Fruit fly (Drosophila melanogaster) whole organism, embryonic: ENCODE data around the gene COX7AL2.

ENCODE experiments used
- Aef1 ChIP-seq: fragments of 200-800 bp; sonication (Bioruptor generic); IDR thresholded peaks from 3 replicates; pipeline ENCODE4 v1.3.6; 2022; ENCODE audit warnings: missing biosample characterization, missing genetic modification characterization
- Bgb ChIP-seq: fragments of 200-800 bp; sonication (Bioruptor generic); IDR thresholded peaks from 2 replicates; pipeline ENCODE4 v1.3.6; 2022; ENCODE audit warnings: missing biosample characterization, missing genetic modification characterization; ENCODE audit not compliant: partially characterized antibody
- CG10366 ChIP-seq: fragments of 200-800 bp; sonication (Bioruptor generic); IDR thresholded peaks from 2 replicates; pipeline ENCODE4 v1.3.6; 2022; ENCODE audit warnings: missing biosample characterization, missing genetic modification characterization
- CG11085 ChIP-seq: fragments of 200-800 bp; sonication (Bioruptor generic); IDR thresholded peaks from 2 replicates; pipeline ENCODE4 v1.3.6; 2022; ENCODE audit warnings: missing biosample characterization, missing genetic modification characterization
- CG11504 ChIP-seq: fragments of 200-800 bp; sonication (Bioruptor generic); optimal IDR thresholded peaks from 3 replicates; lab custom pipeline; 2019; ENCODE audit warnings: missing biosample characterization, mild to moderate bottlenecking, missing genetic modification characterization, moderate library complexity
- CG13287 ChIP-seq: fragments of 200-800 bp; sonication (Bioruptor generic); IDR thresholded peaks from 2 replicates; pipeline ENCODE4 v1.3.6; 2022; ENCODE audit warnings: missing biosample characterization, missing genetic modification characterization; ENCODE audit not compliant: partially characterized antibody
- CG13296 ChIP-seq: fragments of 200-800 bp; sonication (Bioruptor generic); optimal IDR thresholded peaks from 3 replicates; lab custom pipeline; 2018; ENCODE audit warnings: missing biosample characterization, mild to moderate bottlenecking, missing genetic modification characterization
- CG15269 ChIP-seq: fragments of 200-800 bp; sonication (Bioruptor generic); optimal IDR thresholded peaks from 2 replicates; lab custom pipeline; 2018; ENCODE audit warnings: missing biosample characterization, mild to moderate bottlenecking, missing genetic modification characterization, moderate library complexity
- CG15514 ChIP-seq: fragments of 200-800 bp; sonication (Bioruptor generic); optimal IDR thresholded peaks from 3 replicates; lab custom pipeline; 2017; ENCODE audit warnings: missing biosample characterization, missing genetic modification characterization, mild to moderate bottlenecking, moderate library complexity, missing genetic modification reagents
- CG17385 ChIP-seq: fragments of 200-800 bp; sonication (Bioruptor generic); optimal IDR thresholded peaks from 3 replicates; lab custom pipeline; 2018; ENCODE audit warnings: missing biosample characterization, mild to moderate bottlenecking, missing genetic modification characterization
- CG18262 ChIP-seq: fragments of 200-800 bp; optimal IDR thresholded peaks from 3 replicates; lab custom pipeline; 2019; ENCODE audit warnings: missing biosample characterization, mild to moderate bottlenecking, missing genetic modification characterization, moderate library complexity
- CG31388 ChIP-seq: fragments of 200-800 bp; sonication (Bioruptor generic); optimal IDR thresholded peaks from 2 replicates; lab custom pipeline; 2016; ENCODE audit warnings: missing biosample characterization, missing genetic modification characterization
- CG34224 ChIP-seq: fragments of 200-800 bp; sonication (Bioruptor generic); IDR thresholded peaks from 3 replicates; pipeline ENCODE4 v1.3.6; 2022; ENCODE audit warnings: missing biosample characterization, missing genetic modification characterization; ENCODE audit not compliant: partially characterized antibody
- CG4404 ChIP-seq: fragments of 200-800 bp; sonication (Bioruptor generic); IDR thresholded peaks from 2 replicates; pipeline ENCODE4 v1.3.6; 2022; ENCODE audit warnings: missing biosample characterization, missing genetic modification characterization
- CG7786 ChIP-seq: fragments of 200-800 bp; sonication (Bioruptor generic); optimal IDR thresholded peaks from 2 replicates; lab custom pipeline; 2016; ENCODE audit warnings: missing biosample characterization, missing genetic modification characterization
- CG7928 ChIP-seq: fragments of 200-800 bp; sonication (Bioruptor generic); optimal IDR thresholded peaks from 2 replicates; lab custom pipeline; 2017; ENCODE audit warnings: missing biosample characterization, mild to moderate bottlenecking, missing genetic modification characterization
- CG8290 ChIP-seq, 3 experiments: fragments of 200-800 bp; sonication (Bioruptor generic); optimal IDR thresholded peaks; 2 replicates each; lab custom pipeline; 2016 to 2019; ENCODE audit warnings: missing biosample characterization in 3 of 3, missing genetic modification characterization in 3 of 3, mild to moderate bottlenecking in 2 of 3, moderate library complexity in 1 of 3
- CG9609 ChIP-seq: fragments of 200-800 bp; sonication (Bioruptor generic); optimal IDR thresholded peaks from 3 replicates; lab custom pipeline; 2016; ENCODE audit warnings: missing biosample characterization, missing genetic modification characterization
- Deaf1 ChIP-seq: fragments of 200-800 bp; optimal IDR thresholded peaks from 3 replicates; lab custom pipeline; 2019; ENCODE audit warnings: missing biosample characterization, mild to moderate bottlenecking, missing genetic modification characterization, moderate library complexity
- Drgx ChIP-seq: fragments of 200-800 bp; sonication (Bioruptor generic); IDR thresholded peaks from 2 replicates; pipeline ENCODE4 v1.3.6; 2022; ENCODE audit warnings: missing biosample characterization, missing genetic modification characterization
- Ets65A ChIP-seq: fragments of 200-800 bp; sonication (Bioruptor generic); peaks from one replicate; lab custom pipeline; 2016; ENCODE audit warnings: missing biosample characterization, missing genetic modification characterization
- Gsc ChIP-seq: fragments of 200-800 bp; sonication (Bioruptor generic); IDR thresholded peaks from 2 replicates; pipeline ENCODE4 v1.3.6; 2022; ENCODE audit warnings: missing biosample characterization, missing genetic modification characterization
- HmgD ChIP-seq: fragments of 200-800 bp; sonication (Bioruptor generic); optimal IDR thresholded peaks from 3 replicates; lab custom pipeline; 2016; ENCODE audit warnings: missing biosample characterization, missing genetic modification characterization
- HmgZ ChIP-seq: fragments of 200-800 bp; sonication (Bioruptor generic); optimal IDR thresholded peaks from 2 replicates; lab custom pipeline; 2018; ENCODE audit warnings: missing biosample characterization, mild to moderate bottlenecking, missing genetic modification characterization
- Hr39 ChIP-seq: fragments of >200 bp; optimal IDR thresholded peaks from 2 replicates; lab custom pipeline; 2017
- Hr51 ChIP-seq, 2 experiments: fragments of 200-800 bp; sonication (Bioruptor generic); optimal IDR thresholded peaks; 2 replicates in 1 of 2; 3 replicates in 1 of 2; lab custom pipeline; 2016 to 2018; ENCODE audit warnings: missing biosample characterization in 2 of 2, missing genetic modification characterization in 2 of 2, mild to moderate bottlenecking in 1 of 2, moderate library complexity in 1 of 2
- Lim3 ChIP-seq: fragments of 200-800 bp; sonication (Bioruptor generic); IDR thresholded peaks from 2 replicates; pipeline ENCODE4 v1.3.6; 2022; ENCODE audit warnings: missing biosample characterization, missing genetic modification characterization
- MTF-1 ChIP-seq: fragments of 200-800 bp; sonication (Bioruptor generic); optimal IDR thresholded peaks from 2 replicates; lab custom pipeline; 2018; ENCODE audit warnings: missing biosample characterization, mild to moderate bottlenecking, missing genetic modification characterization, borderline replicate concordance
- Max ChIP-seq: fragments of 200-800 bp; sonication (Bioruptor generic); optimal IDR thresholded peaks from 2 replicates; lab custom pipeline; 2016; ENCODE audit warnings: missing biosample characterization, mild to moderate bottlenecking, missing genetic modification characterization
- Neu2 ChIP-seq: fragments of 200-800 bp; sonication (Bioruptor generic); optimal IDR thresholded peaks from 3 replicates; lab custom pipeline; 2016; ENCODE audit warnings: missing biosample characterization, missing genetic modification characterization, borderline replicate concordance
- Nf-YB ChIP-seq: fragments of 200-800 bp; sonication (Bioruptor generic); optimal IDR thresholded peaks from 3 replicates; lab custom pipeline; 2019; ENCODE audit warnings: missing biosample characterization, mild to moderate bottlenecking, missing genetic modification characterization, moderate library complexity
- Rfx ChIP-seq: fragments of 200-800 bp; sonication (Bioruptor generic); IDR thresholded peaks from 2 replicates; pipeline ENCODE4 v1.3.6; 2022; ENCODE audit warnings: missing biosample characterization, missing genetic modification characterization
- Sry-β ChIP-seq: fragments of 200-800 bp; sonication (Bioruptor generic); optimal IDR thresholded peaks from 2 replicates; lab custom pipeline; 2018; ENCODE audit warnings: missing biosample characterization, mild to moderate bottlenecking, missing genetic modification characterization, moderate library complexity
- Taf1 ChIP-seq: fragments of 200-800 bp; sonication (Bioruptor generic); IDR thresholded peaks from 2 replicates; pipeline ENCODE4 v1.3.6; 2022; ENCODE audit warnings: missing biosample characterization, missing genetic modification characterization
- Trl ChIP-seq, 3 experiments: fragments of >200 bp in 2 of 3; fragments of 200-800 bp in 1 of 3; sonication (Bioruptor generic) in 1 of 3; optimal IDR thresholded peaks; 2 replicates in 1 of 3; 3 replicates in 2 of 3; lab custom pipeline; 2016 to 2017; ENCODE audit warnings: missing biosample characterization in 1 of 3, missing genetic modification characterization in 1 of 3
- Xbp1 ChIP-seq: fragments of 200-800 bp; sonication (Bioruptor generic); optimal IDR thresholded peaks from 3 replicates; lab custom pipeline; 2016; ENCODE audit warnings: missing biosample characterization, mild to moderate bottlenecking, missing genetic modification characterization
- ara ChIP-seq: fragments of 200-800 bp; sonication (Bioruptor generic); IDR thresholded peaks from 2 replicates; pipeline ENCODE4 v1.3.6; 2022; ENCODE audit warnings: missing biosample characterization, missing genetic modification characterization
- esg ChIP-seq: fragments of 200-800 bp; sonication (Bioruptor generic); conservative IDR thresholded peaks from 2 replicates; pipeline ENCODE4 v1.3.6; 2022; ENCODE audit warnings: missing biosample characterization, missing genetic modification characterization
- gcm2 ChIP-seq: fragments of 200-800 bp; sonication (Bioruptor generic); optimal IDR thresholded peaks from 2 replicates; lab custom pipeline; 2016; ENCODE audit warnings: missing biosample characterization, missing genetic modification characterization
- hbn ChIP-seq: fragments of 200-800 bp; sonication (Bioruptor generic); IDR thresholded peaks from 2 replicates; pipeline ENCODE4 v1.3.6; 2022; ENCODE audit warnings: missing biosample characterization, missing genetic modification characterization; ENCODE audit not compliant: partially characterized antibody
- lmd ChIP-seq: fragments of 200-800 bp; sonication (Bioruptor generic); IDR thresholded peaks from 2 replicates; pipeline ENCODE4 v1.3.6; 2022; ENCODE audit warnings: missing biosample characterization, missing genetic modification characterization
- onecut ChIP-seq: fragments of 200-800 bp; sonication (Bioruptor generic); IDR thresholded peaks from 2 replicates; pipeline ENCODE4 v1.3.6; 2022; ENCODE audit warnings: missing biosample characterization, missing genetic modification characterization
- otp ChIP-seq: fragments of 200-800 bp; sonication (Bioruptor generic); IDR thresholded peaks from 3 replicates; pipeline ENCODE4, ENCODE4 v1.3.6; 2022; ENCODE audit warnings: missing biosample characterization, missing genetic modification characterization
- peb ChIP-seq: fragments of 200-800 bp; sonication (Bioruptor generic); IDR thresholded peaks from 2 replicates; pipeline ENCODE4 v1.3.6; 2022; ENCODE audit warnings: missing biosample characterization, missing genetic modification characterization
- ttk ChIP-seq: fragments of 200-800 bp; sonication (Bioruptor generic); IDR thresholded peaks from 2 replicates; pipeline ENCODE4 v2.1.2; 2022; ENCODE audit warnings: missing biosample characterization, missing genetic modification characterization
- tup ChIP-seq: fragments of 200-800 bp; sonication (Bioruptor generic); optimal IDR thresholded peaks from 2 replicates; lab custom pipeline; 2016; ENCODE audit warnings: missing biosample characterization, mild to moderate bottlenecking, missing genetic modification characterization, moderate library complexity
- yki ChIP-seq: fragments of >200 bp; optimal IDR thresholded peaks from 3 replicates; lab custom pipeline; 2018
- zen2 ChIP-seq: fragments of 200-800 bp; sonication (Bioruptor generic); IDR thresholded peaks from 3 replicates; pipeline ENCODE4 v1.3.6; 2022; ENCODE audit warnings: missing biosample characterization, missing genetic modification characterization; ENCODE audit not compliant: partially characterized antibody

Gene COX7AL2

DNA sequence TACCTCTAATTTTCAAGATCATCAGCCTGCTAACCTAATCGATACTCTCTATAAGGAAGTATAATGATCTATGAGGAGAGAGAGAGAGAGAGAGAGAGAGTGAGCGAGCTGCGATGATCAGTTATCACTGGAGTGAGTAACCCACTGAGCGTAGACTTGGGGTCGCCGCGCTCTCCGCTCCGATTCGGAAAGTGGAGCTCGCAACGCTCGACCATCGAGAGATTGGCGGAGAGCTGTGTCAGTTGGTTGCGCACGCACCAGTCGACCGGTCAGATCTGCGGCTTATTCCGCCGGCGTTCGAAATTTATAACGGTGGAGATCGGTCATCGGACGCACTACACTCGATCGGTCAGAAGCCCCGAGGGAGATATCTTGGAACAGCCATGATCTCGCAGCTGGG, 44.4 kb upstream of the COX7AL2 start, which contains the start of gene CG4267 (continued):
- TF ChIP-seq Hr51 (GFP tag; optimal IDR thresholded peaks at IDR 0.05; lab: Kevin White, UChicago) = no peak
- no peak for TF ChIP-seq CG15514
- TF ChIP-seq Ets65A (GFP tag; lab: Kevin White, UChicago) = no peak
- no peak for TF ChIP-seq peb
- TF ChIP-seq CG18262 (tag; lab: Kevin White, UChicago) = no peak
- no peak for TF ChIP-seq Max (GFP tag; lab: Kevin White, UChicago)
- no peak for TF ChIP-seq CG7928 (GFP tag; lab: Kevin White, UChicago)
- TF ChIP-seq esg = no peak
- no peak for TF ChIP-seq CG17385 (GFP tag; lab: Kevin White, UChicago)
- no peak for TF ChIP-seq CG13296 (GFP tag; lab: Kevin White, UChicago)
- peak; percentile 68 for TF ChIP-seq CG34224 (GFP tag; lab: Robert Waterston, UW)
- TF ChIP-seq Deaf1 = peak; percentile 60
- no peak for TF ChIP-seq Gsc
- no peak for TF ChIP-seq Aef1 (GFP tag; lab: Robert Waterston, UW)
- TF ChIP-seq CG11085 (GFP tag; lab: Robert Waterston, UW) = no peak
- TF ChIP-seq HmgZ (tag; lab: Kevin White, UChicago) = no peak
- no peak for TF ChIP-seq Lim3
- no peak for TF ChIP-seq gcm2 (GFP tag; lab: Kevin White, UChicago)
- TF ChIP-seq CG13287 (GFP tag; lab: Robert Waterston, UW) = peak; percentile 50
- no peak for TF ChIP-seq Sry-β (GFP tag; lab: Kevin White, UChicago)
- TF ChIP-seq Drgx = 0 out of 2 replicates have a peak, but pooled peaks have one; percentile 22
- no peak for TF ChIP-seq MTF-1
- TF ChIP-seq CG7786 (GFP tag; lab: Kevin White, UChicago) = no peak
- TF ChIP-seq zen2 = peak; percentile 67; the same call in 2 of the 3 replicates
- no peak for TF ChIP-seq CG10366 (GFP tag; lab: Robert Waterston, UW)
- TF ChIP-seq CG15269 (tag; lab: Kevin White, UChicago) = no peak
- no peak for TF ChIP-seq Nf-YB (GFP tag; lab: Kevin White, UChicago)
- TF ChIP-seq hbn (GFP tag; lab: Robert Waterston, UW) = peak; percentile 50
- peak; percentile 34; the same call in 1 of the 2 replicates for TF ChIP-seq Bgb
- no peak for TF ChIP-seq CG9609 (GFP tag; lab: Kevin White, UChicago)
- TF ChIP-seq otp (GFP tag; lab: Robert Waterston, UW) = no peak
- TF ChIP-seq CG8290 (GFP tag; optimal IDR thresholded peaks at IDR 0.05; lab: Kevin White, UChicago) = no peak
- no peak for TF ChIP-seq CG8290 (tag; optimal IDR thresholded peaks at IDR 0.05; lab: Kevin White, UChicago)
- no peak for TF ChIP-seq ara
- TF ChIP-seq tup (GFP tag; lab: Kevin White, UChicago) = no peak
- TF ChIP-seq Trl (optimal IDR thresholded peaks at IDR 0.05; lab: Kevin White, UChicago) = peak; percentile 90 to 93
- TF ChIP-seq Trl (GFP tag; optimal IDR thresholded peaks at IDR 0.05; lab: Kevin White, UChicago) = no peak
- no peak for TF ChIP-seq ttk (GFP tag; lab: Robert Waterston, UW)
- TF ChIP-seq CG4404 (GFP tag; lab: Robert Waterston, UW) = no peak
- no peak for TF ChIP-seq HmgD (GFP tag; lab: Kevin White, UChicago)
- TF ChIP-seq Taf1 (GFP tag; lab: Robert Waterston, UW) = no peak
- 0 out of 2 replicates have a peak, but pooled peaks have one; percentile 9 for TF ChIP-seq onecut (GFP tag; lab: Robert Waterston, UW)
- no peak for TF ChIP-seq CG31388 (GFP tag; lab: Kevin White, UChicago)
- TF ChIP-seq lmd (GFP tag; lab: Robert Waterston, UW) = 0 out of 2 replicates have a peak, but pooled peaks have one; percentile 10
- TF ChIP-seq Xbp1 (GFP tag; lab: Kevin White, UChicago) = no peak
- no peak for TF ChIP-seq CG11504 (tag; lab: Kevin White, UChicago)
- TF ChIP-seq Neu2 (GFP tag; lab: Kevin White, UChicago) = no peak
- peak; percentile 32; the same call in 1 of the 2 replicates for TF ChIP-seq Rfx (GFP tag; lab: Robert Waterston, UW)
- TF ChIP-seq Hr39 (lab: Kevin White, UChicago) = no peak
- peak; percentile 87 for TF ChIP-seq yki
